Fruit fly (Drosophila melanogaster) whole organism, adult: Measurements from ENCODE around the gene Mekk1.

Experiments used
- CG11617 ChIP-seq: fragments of 200-800 bp; sonication (Bioruptor generic); optimal IDR thresholded peaks from 2 replicates; lab custom pipeline; 2017; ENCODE audit warnings: mild to moderate bottlenecking, missing biosample characterization, missing genetic modification reagents, missing genetic modification characterization
- CG12768 ChIP-seq: fragments of 200-800 bp; sonication (Bioruptor generic); optimal IDR thresholded peaks from 2 replicates; lab custom pipeline; 2017; ENCODE audit warnings: missing biosample characterization, missing genetic modification characterization, mild to moderate bottlenecking, moderate library complexity, missing genetic modification reagents
- CG14711 ChIP-seq: fragments of 200-800 bp; sonication (Bioruptor generic); optimal IDR thresholded peaks from 2 replicates; lab custom pipeline; 2018; ENCODE audit warnings: missing biosample characterization, mild to moderate bottlenecking, missing genetic modification characterization, moderate library complexity
- CG1620 ChIP-seq: fragments of 200-800 bp; sonication (Bioruptor generic); optimal IDR thresholded peaks from 2 replicates; lab custom pipeline; 2016; ENCODE audit warnings: missing biosample characterization, missing genetic modification characterization
- CG33017 ChIP-seq: fragments of 200-800 bp; sonication (Bioruptor generic); optimal IDR thresholded peaks from 2 replicates; lab custom pipeline; 2018; ENCODE audit warnings: missing biosample characterization, mild to moderate bottlenecking, missing genetic modification characterization, moderate library complexity
- CG5204 ChIP-seq: fragments of 200-800 bp; sonication (Bioruptor generic); optimal IDR thresholded peaks from 2 replicates; lab custom pipeline; 2016; ENCODE audit warnings: missing biosample characterization, missing genetic modification characterization
- CG7045 ChIP-seq: fragments of 200-800 bp; sonication (Bioruptor generic); optimal IDR thresholded peaks from 2 replicates; lab custom pipeline; 2017; ENCODE audit warnings: missing biosample characterization, mild to moderate bottlenecking, missing genetic modification characterization
- CG7101 ChIP-seq: fragments of 200-800 bp; sonication (Bioruptor generic); optimal IDR thresholded peaks from 2 replicates; lab custom pipeline; 2018; ENCODE audit warnings: missing biosample characterization, mild to moderate bottlenecking, missing genetic modification characterization, moderate library complexity
- Clk ChIP-seq: fragments of 200-800 bp; sonication (Bioruptor generic); optimal IDR thresholded peaks from 2 replicates; lab custom pipeline; 2017; ENCODE audit warnings: missing biosample characterization, missing genetic modification characterization
- Crg-1 ChIP-seq: fragments of 200-800 bp; sonication (Bioruptor generic); optimal IDR thresholded peaks from 2 replicates; lab custom pipeline; 2016; ENCODE audit warnings: missing biosample characterization, missing genetic modification characterization
- Hr96 ChIP-seq: fragments of 200-800 bp; sonication (Bioruptor generic); optimal IDR thresholded peaks from 2 replicates; lab custom pipeline; 2016; ENCODE audit warnings: missing biosample characterization, missing genetic modification characterization
- Mnt ChIP-seq: fragments of 200-800 bp; sonication (Bioruptor generic); optimal IDR thresholded peaks from 2 replicates; lab custom pipeline; 2016; ENCODE audit warnings: missing biosample characterization, mild to moderate bottlenecking, missing genetic modification characterization
- bab1 ChIP-seq: fragments of 200-800 bp; sonication (Bioruptor generic); optimal IDR thresholded peaks from 3 replicates; lab custom pipeline; 2019; ENCODE audit warnings: missing biosample characterization, mild to moderate bottlenecking, missing genetic modification characterization, moderate library complexity
- cic ChIP-seq: fragments of 200-800 bp; sonication (Bioruptor generic); optimal IDR thresholded peaks from 2 replicates; lab custom pipeline; 2017; ENCODE audit warnings: missing biosample characterization, mild to moderate bottlenecking, missing genetic modification characterization, moderate library complexity
- cnc ChIP-seq, 2 experiments: fragments of >200 bp; optimal IDR thresholded peaks; 2 replicates each; lab custom pipeline; 2017
- kay ChIP-seq: fragments of 200-800 bp; sonication (Bioruptor generic); peaks from one replicate; lab custom pipeline; 2016; ENCODE audit warnings: missing biosample characterization, missing genetic modification characterization, borderline replicate concordance
- ovo ChIP-seq: fragments of 200-800 bp; sonication (Bioruptor generic); optimal IDR thresholded peaks from 2 replicates; lab custom pipeline; 2016; ENCODE audit warnings: missing biosample characterization, missing genetic modification characterization
- pad ChIP-seq: fragments of 200-800 bp; sonication (Bioruptor generic); optimal IDR thresholded peaks from 3 replicates; lab custom pipeline; 2017; ENCODE audit warnings: missing biosample characterization, missing genetic modification characterization, mild to moderate bottlenecking, moderate library complexity, missing genetic modification reagents
- tj ChIP-seq: fragments of 200-800 bp; sonication (Bioruptor generic); optimal IDR thresholded peaks from 3 replicates; lab custom pipeline; 2017; ENCODE audit warnings: missing biosample characterization, mild to moderate bottlenecking, missing genetic modification characterization, moderate library complexity
- toe ChIP-seq: fragments of 200-800 bp; sonication (Bioruptor generic); optimal IDR thresholded peaks from 2 replicates; lab custom pipeline; 2016; ENCODE audit warnings: missing biosample characterization, missing genetic modification characterization

The Mekk1 gene

dm6 chr3R:18738086-18738485 lies 5.3 kb downstream of the Mekk1 start:
- TF ChIP-seq CG1620 = no peak
- no peak for TF ChIP-seq CG12768 (GFP tag; lab: Kevin White, UChicago)
- no peak for TF ChIP-seq toe (GFP tag; lab: Kevin White, UChicago)
- TF ChIP-seq cnc (optimal IDR thresholded peaks at IDR 0.05; lab: Kevin White, UChicago) = no peak
- no peak for TF ChIP-seq tj (GFP tag; lab: Kevin White, UChicago)
- no peak for TF ChIP-seq Hr96 (GFP tag; lab: Kevin White, UChicago)
- TF ChIP-seq bab1 = no peak
- no peak for TF ChIP-seq CG7045 (GFP tag; lab: Kevin White, UChicago)
- no peak for TF ChIP-seq pad (GFP tag; lab: Kevin White, UChicago)
- no peak for TF ChIP-seq CG5204 (GFP tag; lab: Kevin White, UChicago)

DNA sequence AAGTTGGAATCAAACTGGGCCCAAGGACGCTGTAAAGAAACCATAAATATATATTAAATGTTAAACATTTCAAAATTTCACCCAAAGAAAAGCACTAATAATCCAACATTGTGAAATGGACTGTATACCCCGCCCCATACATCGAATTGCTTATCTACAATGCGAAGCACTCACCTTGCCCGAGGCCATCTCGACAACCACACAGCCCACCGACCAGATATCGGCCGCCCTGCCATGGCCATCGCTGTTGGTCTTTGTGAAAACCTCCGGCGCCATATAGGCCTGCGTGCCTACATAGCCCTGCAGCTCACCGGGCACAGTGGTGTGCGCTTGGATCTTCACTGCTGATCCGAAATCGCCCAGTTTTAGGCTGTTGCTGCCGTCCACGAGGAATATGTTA lies 9.8 kb downstream of the Mekk1 start:
- TF ChIP-seq CG14711 (tag; lab: Kevin White, UChicago) (no peak), ovo (GFP tag; lab: Kevin White, UChicago) (no peak), Crg-1 (GFP tag; lab: Kevin White, UChicago) (no peak), Hr96 (GFP tag; lab: Kevin White, UChicago) (no peak), pad (GFP tag; lab: Kevin White, UChicago) (no peak), bab1 (no peak), CG7045 (GFP tag; lab: Kevin White, UChicago) (no peak), CG33017 (tag; lab: Kevin White, UChicago) (no peak), Clk (GFP tag; lab: Kevin White, UChicago) (no peak), kay (no peak), CG7101 (tag; lab: Kevin White, UChicago) (no peak), CG1620 (no peak), tj (GFP tag; lab: Kevin White, UChicago) (no peak), Mnt (no peak), CG5204 (GFP tag; lab: Kevin White, UChicago) (no peak), CG12768 (GFP tag; lab: Kevin White, UChicago) (no peak)

- TF ChIP-seq Mnt = no peak
- no peak for TF ChIP-seq CG14711 (tag; lab: Kevin White, UChicago)
- TF ChIP-seq tj (GFP tag; lab: Kevin White, UChicago) = no peak
- TF ChIP-seq pad (GFP tag; lab: Kevin White, UChicago) = no peak
- no peak for TF ChIP-seq toe (GFP tag; lab: Kevin White, UChicago)
- TF ChIP-seq Clk (GFP tag; lab: Kevin White, UChicago) = no peak
- no peak for TF ChIP-seq Hr96 (GFP tag; lab: Kevin White, UChicago)
- no peak for TF ChIP-seq cnc (optimal IDR thresholded peaks at IDR 0.05; lab: Kevin White, UChicago)
Measured at dm6 chr3R:18732381-18732780, 11.0 kb downstream of the Mekk1 start, which contains the start of gene CG14302. TSS of gene CG14302 (plus strand) at chr3R:18732681.

- TF ChIP-seq pad (GFP tag; lab: Kevin White, UChicago) (peak; percentile 91), Crg-1 (GFP tag; lab: Kevin White, UChicago) (no peak), Hr96 (GFP tag; lab: Kevin White, UChicago) (no peak), CG7101 (tag; lab: Kevin White, UChicago) (no peak)
Measured at dm6 chr3R:18731241-18731640, 12.2 kb downstream of the Mekk1 start.

DNA sequence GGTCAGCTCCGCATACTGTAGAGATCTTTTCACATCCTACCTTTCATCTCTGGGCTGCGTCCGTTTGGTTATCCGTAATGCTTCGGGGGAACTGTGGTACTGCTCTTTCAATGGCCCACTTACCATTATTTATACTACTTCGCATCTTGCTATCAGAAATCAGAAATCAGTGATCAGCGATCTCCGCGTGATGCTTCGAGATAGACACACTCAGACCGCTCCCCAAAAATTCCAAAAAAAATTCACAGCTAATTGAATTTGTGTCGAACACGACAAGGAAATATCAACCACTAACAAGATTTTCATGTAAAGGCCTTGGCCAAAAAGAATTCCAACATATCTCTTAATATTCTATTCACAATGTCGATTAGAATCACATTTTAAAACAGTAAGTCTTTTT lies 15.0 kb downstream of the Mekk1 start, which contains the start of gene CG7715:
TSS of gene CG7715 (minus strand) at position 101 of the 400 bp plus-strand sequence.
- no peak for TF ChIP-seq CG7045 (GFP tag; lab: Kevin White, UChicago)
- TF ChIP-seq CG14711 (tag; lab: Kevin White, UChicago) = no peak
- TF ChIP-seq cic (GFP tag; lab: Kevin White, UChicago) = no peak
- TF ChIP-seq Crg-1 (GFP tag; lab: Kevin White, UChicago) = no peak
- no peak for TF ChIP-seq CG33017 (tag; lab: Kevin White, UChicago)
- no peak for TF ChIP-seq bab1
- TF ChIP-seq Mnt = no peak
- no peak for TF ChIP-seq CG7101 (tag; lab: Kevin White, UChicago)
- TF ChIP-seq kay = no peak
- TF ChIP-seq CG1620 = no peak
- TF ChIP-seq ovo (GFP tag; lab: Kevin White, UChicago) = no peak
- no peak for TF ChIP-seq CG12768 (GFP tag; lab: Kevin White, UChicago)

dm6 chr3R:18726334-18726733 lies 17.1 kb downstream of the Mekk1 start, which contains the start of gene CG7714:
TSS of gene CG7714 (minus strand) at chr3R:18726434.
- TF ChIP-seq Hr96 (GFP tag; lab: Kevin White, UChicago) = no peak
- TF ChIP-seq bab1 = no peak
- TF ChIP-seq ovo (GFP tag; lab: Kevin White, UChicago) = no peak

DNA sequence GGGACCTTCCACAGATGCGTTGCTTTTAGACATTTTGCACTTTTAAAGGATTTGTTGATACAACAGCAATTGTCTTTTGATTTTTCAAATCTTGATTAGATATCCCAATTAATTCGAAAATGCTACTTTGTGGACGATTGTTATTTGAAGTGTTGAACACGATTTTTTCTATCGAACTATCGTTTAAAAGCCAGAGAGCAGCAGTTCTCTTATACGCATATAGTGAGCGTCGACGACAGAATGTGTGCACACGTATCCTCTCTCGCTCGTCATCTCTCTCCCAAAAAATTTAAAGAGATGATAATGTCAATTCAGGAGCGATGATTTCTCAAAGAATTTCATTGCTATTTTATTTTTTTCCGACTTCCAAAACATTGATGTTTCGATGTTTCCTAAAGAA lies 20.9 kb downstream of the Mekk1 start, which contains the start of gene CG34283:
TSS of gene CG34283 (minus strand) at position 101 of the 400 bp plus-strand sequence.
- no peak for TF ChIP-seq CG11617 (GFP tag; lab: Kevin White, UChicago)
- TF ChIP-seq Crg-1 (GFP tag; lab: Kevin White, UChicago) = no peak
- no peak for TF ChIP-seq Mnt
- TF ChIP-seq CG1620 = no peak
- TF ChIP-seq CG5204 (GFP tag; lab: Kevin White, UChicago) = no peak
- no peak for TF ChIP-seq bab1
- no peak for TF ChIP-seq cic (GFP tag; lab: Kevin White, UChicago)
- TF ChIP-seq toe (GFP tag; lab: Kevin White, UChicago) = no peak
